ENCODE assay signal across 1 fruit fly cellular context in the genomic region with DNA sequence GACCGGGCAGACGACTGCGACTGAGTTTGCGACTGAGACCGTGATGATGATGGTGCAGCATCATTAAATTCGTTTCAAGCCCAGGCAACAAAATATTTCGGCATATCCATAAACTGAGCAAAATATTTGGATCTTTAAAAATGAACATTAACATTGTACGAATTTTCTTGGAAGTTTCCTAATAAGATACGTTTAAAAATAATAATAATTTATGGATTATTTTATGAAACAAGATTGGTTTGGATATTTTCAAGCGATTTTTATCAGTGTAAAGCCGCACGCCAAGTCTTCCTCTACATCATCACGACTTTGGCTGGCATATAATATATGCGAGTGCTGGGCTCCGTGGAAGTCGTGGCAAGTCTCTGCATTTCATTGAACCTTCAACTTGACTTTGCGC.
A peak's percentile ranks its signal among the peaks of the same experiment; 100 is the strongest.
TF ChIP-seq lines count a peak whose summit lies in the region.

No protein-coding gene starts in this region.

TF ChIP-seq in whole organism, embryonic, 481 proteins besides CTCF, POLR2A, EP300 and RAD21 (continued from another document):
- TF ChIP-seq ranshi (GFP tag; IDR thresholded peaks at IDR 0.05; lab: Robert Waterston, UW) (0 out of 2 replicates have a peak, but pooled peaks have one; percentile 9), prd (optimal IDR thresholded peaks at IDR 0.05; lab: Kevin White, UChicago) (no peak), prd (GFP tag; IDR thresholded peaks at IDR 0.05; lab: Robert Waterston, UW) (peak; percentile 24; the same call in 1 of the 3 replicates), BtbVII (GFP tag; optimal IDR thresholded peaks at IDR 0.05; lab: Kevin White, UChicago) (no peak), HmgD (GFP tag; optimal IDR thresholded peaks at IDR 0.05; lab: Kevin White, UChicago) (no peak), tll (GFP tag; optimal IDR thresholded peaks at IDR 0.05; lab: Kevin White, UChicago) (no peak), CG15696 (tag; optimal IDR thresholded peaks at IDR 0.05; lab: Kevin White, UChicago) (no peak), GATAe (GFP tag; conservative IDR thresholded peaks at IDR 0.05; lab: Robert Waterston, UW) (no peak), CG10267 (tag; optimal IDR thresholded peaks at IDR 0.05; lab: Kevin White, UChicago) (peak; percentile 2), ssp (GFP tag; IDR thresholded peaks at IDR 0.05; lab: Robert Waterston, UW) (no peak), vvl (GFP tag; IDR thresholded peaks at IDR 0.05; lab: Robert Waterston, UW) (0 out of 2 replicates have a peak, but pooled peaks have one; percentile 37), nmo (GFP tag; optimal IDR thresholded peaks at IDR 0.05; lab: Kevin White, UChicago) (peak; percentile 22), lbe (GFP tag; optimal IDR thresholded peaks at IDR 0.05; lab: Kevin White, UChicago) (peak; percentile 79), sens (GFP tag; lab: Kevin White, UChicago) (peak; percentile 83)
TF ChIP-seq in whole organism, embryonic: peak in this region for 41.
